Fruit fly (Drosophila melanogaster) whole organism, embryonic: Measurements from ENCODE around the gene woc.
A peak's percentile ranks its signal among the peaks of the same experiment; 100 is the strongest.

Experiments used
- Abd-B ChIP-seq: fragments of 200-800 bp; sonication (Bioruptor generic); optimal IDR thresholded peaks from 2 replicates; lab custom pipeline; 2018; ENCODE audit warnings: missing biosample characterization, mild to moderate bottlenecking, missing genetic modification characterization, moderate library complexity
- Atf-2 ChIP-seq: fragments of 200-800 bp; sonication (Bioruptor generic); optimal IDR thresholded peaks from 2 replicates; lab custom pipeline; 2016; ENCODE audit warnings: missing biosample characterization, missing genetic modification characterization
- Bdp1 ChIP-seq: fragments of 200-800 bp; sonication (Bioruptor generic); optimal IDR thresholded peaks from 3 replicates; lab custom pipeline; 2016; ENCODE audit warnings: missing biosample characterization, missing genetic modification characterization
- CG10543 ChIP-seq: fragments of 200-800 bp; sonication (Bioruptor generic); optimal IDR thresholded peaks from 3 replicates; lab custom pipeline; 2017; ENCODE audit warnings: missing biosample characterization, mild to moderate bottlenecking, missing genetic modification characterization, moderate library complexity
- CG13775 ChIP-seq: fragments of 200-800 bp; sonication (Bioruptor generic); optimal IDR thresholded peaks from 3 replicates; lab custom pipeline; 2017; ENCODE audit warnings: missing biosample characterization, mild to moderate bottlenecking, missing genetic modification characterization
- CG14710 ChIP-seq: fragments of 200-800 bp; sonication (Bioruptor generic); optimal IDR thresholded peaks from 3 replicates; lab custom pipeline; 2019; ENCODE audit warnings: missing biosample characterization, mild to moderate bottlenecking, missing genetic modification characterization, moderate library complexity
- CG14965 ChIP-seq: fragments of 200-800 bp; sonication (Bioruptor generic); optimal IDR thresholded peaks from 2 replicates; lab custom pipeline; 2016; ENCODE audit warnings: missing biosample characterization, missing genetic modification characterization, borderline replicate concordance
- CG16815 ChIP-seq: fragments of 200-800 bp; sonication (Bioruptor generic); optimal IDR thresholded peaks from 3 replicates; lab custom pipeline; 2017; ENCODE audit warnings: missing biosample characterization, mild to moderate bottlenecking, missing genetic modification characterization
- CG17328 ChIP-seq: fragments of 200-800 bp; sonication (Bioruptor generic); IDR thresholded peaks from 2 replicates; pipeline ENCODE4 v1.3.6; 2022; ENCODE audit warnings: missing biosample characterization, missing genetic modification characterization
- CG18476 ChIP-seq: fragments of 200-800 bp; sonication (Bioruptor generic); optimal IDR thresholded peaks from 2 replicates; lab custom pipeline; 2016; ENCODE audit warnings: missing biosample characterization, mild to moderate bottlenecking, missing genetic modification characterization
- CG3838 ChIP-seq: fragments of 200-800 bp; sonication (Bioruptor generic); optimal IDR thresholded peaks from 3 replicates; lab custom pipeline; 2016; ENCODE audit warnings: missing biosample characterization, missing genetic modification characterization
- CG4617 ChIP-seq: fragments of 200-800 bp; sonication (Bioruptor generic); optimal IDR thresholded peaks from 3 replicates; lab custom pipeline; 2016; ENCODE audit warnings: missing biosample characterization, missing genetic modification characterization, borderline replicate concordance
- CG6175 ChIP-seq: fragments of 200-800 bp; sonication (Bioruptor generic); IDR thresholded peaks from 3 replicates; pipeline ENCODE4 v1.3.6; 2022; ENCODE audit warnings: missing biosample characterization, missing genetic modification characterization
- CG6854 ChIP-seq: fragments of 200-800 bp; sonication (Bioruptor generic); optimal IDR thresholded peaks from 3 replicates; lab custom pipeline; 2017; ENCODE audit warnings: missing biosample characterization, mild to moderate bottlenecking, missing genetic modification characterization
- CG8924 ChIP-seq: fragments of 200-800 bp; optimal IDR thresholded peaks from 3 replicates; lab custom pipeline; 2019; ENCODE audit warnings: missing biosample characterization, mild to moderate bottlenecking, missing genetic modification characterization, moderate library complexity
- Dll ChIP-seq: fragments of 200-800 bp; sonication (Bioruptor generic); IDR thresholded peaks from 4 replicates; pipeline ENCODE4 v1.3.6; 2022; ENCODE audit warnings: missing biosample characterization, missing genetic modification characterization; ENCODE audit not compliant: partially characterized antibody
- ERR ChIP-seq: fragments of 200-800 bp; sonication (Bioruptor generic); optimal IDR thresholded peaks from 2 replicates; lab custom pipeline; 2016; ENCODE audit warnings: missing biosample characterization, missing genetic modification characterization
- GATAe ChIP-seq: fragments of 200-800 bp; sonication (Bioruptor generic); conservative IDR thresholded peaks from 2 replicates; pipeline ENCODE4 v1.3.6; 2022; ENCODE audit warnings: missing biosample characterization, missing genetic modification characterization
- Gsc ChIP-seq: fragments of 200-800 bp; sonication (Bioruptor generic); IDR thresholded peaks from 2 replicates; pipeline ENCODE4 v1.3.6; 2022; ENCODE audit warnings: missing biosample characterization, missing genetic modification characterization
- HmgZ ChIP-seq: fragments of 200-800 bp; sonication (Bioruptor generic); optimal IDR thresholded peaks from 2 replicates; lab custom pipeline; 2018; ENCODE audit warnings: missing biosample characterization, mild to moderate bottlenecking, missing genetic modification characterization
- Hr39 ChIP-seq: fragments of >200 bp; optimal IDR thresholded peaks from 2 replicates; lab custom pipeline; 2017
- MTF-1 ChIP-seq: fragments of 200-800 bp; sonication (Bioruptor generic); optimal IDR thresholded peaks from 2 replicates; lab custom pipeline; 2018; ENCODE audit warnings: missing biosample characterization, mild to moderate bottlenecking, missing genetic modification characterization, borderline replicate concordance
- NK7.1 ChIP-seq: fragments of 200-800 bp; sonication (Bioruptor generic); optimal IDR thresholded peaks from 3 replicates; lab custom pipeline; 2016; ENCODE audit warnings: missing biosample characterization, missing genetic modification characterization
- Oli ChIP-seq: fragments of 200-800 bp; sonication (Bioruptor generic); optimal IDR thresholded peaks from 2 replicates; lab custom pipeline; 2018; ENCODE audit warnings: missing biosample characterization, mild to moderate bottlenecking, missing genetic modification characterization, moderate library complexity
- Side ChIP-seq: fragments of 200-800 bp; sonication (Bioruptor generic); optimal IDR thresholded peaks from 2 replicates; lab custom pipeline; 2016; ENCODE audit warnings: missing biosample characterization, missing genetic modification characterization
- Sox102F ChIP-seq: fragments of 200-800 bp; sonication (Bioruptor generic); optimal IDR thresholded peaks from 2 replicates; lab custom pipeline; 2018; ENCODE audit warnings: missing biosample characterization, mild to moderate bottlenecking, missing genetic modification characterization, moderate library complexity
- Spps ChIP-seq: fragments of 200-800 bp; sonication (Bioruptor generic); optimal IDR thresholded peaks from 2 replicates; lab custom pipeline; 2018; ENCODE audit warnings: missing biosample characterization, mild to moderate bottlenecking, missing genetic modification characterization
- Sry-β ChIP-seq: fragments of 200-800 bp; sonication (Bioruptor generic); optimal IDR thresholded peaks from 2 replicates; lab custom pipeline; 2018; ENCODE audit warnings: missing biosample characterization, mild to moderate bottlenecking, missing genetic modification characterization, moderate library complexity
- amos ChIP-seq: fragments of 200-800 bp; sonication (Bioruptor generic); IDR thresholded peaks from 2 replicates; pipeline ENCODE4 v1.3.6; 2022; ENCODE audit warnings: missing biosample characterization, missing genetic modification characterization; ENCODE audit not compliant: partially characterized antibody
- ara ChIP-seq: fragments of 200-800 bp; sonication (Bioruptor generic); IDR thresholded peaks from 2 replicates; pipeline ENCODE4 v1.3.6; 2022; ENCODE audit warnings: missing biosample characterization, missing genetic modification characterization
- chn ChIP-seq: fragments of 200-800 bp; sonication (Bioruptor generic); optimal IDR thresholded peaks from 2 replicates; lab custom pipeline; 2016; ENCODE audit warnings: missing biosample characterization, missing genetic modification characterization
- dati ChIP-seq: fragments of 200-800 bp; sonication (Bioruptor generic); IDR thresholded peaks from 2 replicates; pipeline ENCODE4 v1.3.6; 2022; ENCODE audit warnings: missing biosample characterization, missing genetic modification characterization
- dmrt11E ChIP-seq: fragments of 200-800 bp; sonication (Bioruptor generic); optimal IDR thresholded peaks from 3 replicates; lab custom pipeline; 2018; ENCODE audit warnings: missing biosample characterization, mild to moderate bottlenecking, missing genetic modification characterization, moderate library complexity
- fd96Cb ChIP-seq: fragments of 200-800 bp; sonication (Bioruptor generic); optimal IDR thresholded peaks from 2 replicates; lab custom pipeline; 2018; ENCODE audit warnings: missing biosample characterization, mild to moderate bottlenecking, missing genetic modification characterization, moderate library complexity
- fu2 ChIP-seq: fragments of 200-800 bp; sonication (Bioruptor generic); optimal IDR thresholded peaks from 2 replicates; lab custom pipeline; 2016; ENCODE audit warnings: missing biosample characterization, missing genetic modification characterization
- gcm ChIP-seq: fragments of 200-800 bp; sonication (Bioruptor generic); optimal IDR thresholded peaks from 2 replicates; lab custom pipeline; 2019; ENCODE audit warnings: missing biosample characterization, mild to moderate bottlenecking, missing genetic modification characterization, moderate library complexity
- lov ChIP-seq, 2 experiments: fragments of 200-800 bp in 1 of 2; fragments of >200 bp in 1 of 2; sonication (Bioruptor generic) in 1 of 2; IDR thresholded peaks in 1 of 2; optimal IDR thresholded peaks in 1 of 2; 2 replicates in 1 of 2; 3 replicates in 1 of 2; pipeline versions ENCODE4 v1.3.6 to Lab custom; 2017 to 2022; ENCODE audit warnings: missing biosample characterization in 1 of 2, missing genetic modification characterization in 1 of 2
- mld ChIP-seq: fragments of 200-800 bp; sonication (Bioruptor generic); IDR thresholded peaks from 3 replicates; pipeline ENCODE4 v1.3.6; 2022; ENCODE audit warnings: missing biosample characterization, missing genetic modification characterization; ENCODE audit not compliant: partially characterized antibody
- peb ChIP-seq: fragments of 200-800 bp; sonication (Bioruptor generic); IDR thresholded peaks from 2 replicates; pipeline ENCODE4 v1.3.6; 2022; ENCODE audit warnings: missing biosample characterization, missing genetic modification characterization
- pros ChIP-seq: fragments of 200-800 bp; sonication (Bioruptor generic); optimal IDR thresholded peaks from 3 replicates; lab custom pipeline; 2019; ENCODE audit warnings: missing biosample characterization, mild to moderate bottlenecking, missing genetic modification characterization, moderate library complexity
- run ChIP-seq: fragments of 200-800 bp; sonication (Bioruptor generic); optimal IDR thresholded peaks from 3 replicates; lab custom pipeline; 2018; ENCODE audit warnings: missing biosample characterization, mild to moderate bottlenecking, missing genetic modification characterization
- scrt ChIP-seq: fragments of 200-800 bp; sonication (Bioruptor generic); optimal IDR thresholded peaks from 2 replicates; lab custom pipeline; 2018; ENCODE audit warnings: missing biosample characterization, mild to moderate bottlenecking, missing genetic modification characterization, moderate library complexity
- tap ChIP-seq: fragments of 200-800 bp; optimal IDR thresholded peaks from 3 replicates; lab custom pipeline; 2019; ENCODE audit warnings: missing biosample characterization, mild to moderate bottlenecking, missing genetic modification characterization, moderate library complexity
- tup ChIP-seq: fragments of 200-800 bp; sonication (Bioruptor generic); optimal IDR thresholded peaks from 2 replicates; lab custom pipeline; 2016; ENCODE audit warnings: missing biosample characterization, mild to moderate bottlenecking, missing genetic modification characterization, moderate library complexity
- unc-4 ChIP-seq: fragments of 200-800 bp; sonication (Bioruptor generic); IDR thresholded peaks from 2 replicates; pipeline ENCODE4 v1.3.6; 2022; ENCODE audit warnings: missing biosample characterization, missing genetic modification characterization; ENCODE audit not compliant: partially characterized antibody
- wek ChIP-seq: fragments of 200-800 bp; sonication (Bioruptor generic); optimal IDR thresholded peaks from 3 replicates; lab custom pipeline; 2018; ENCODE audit warnings: missing biosample characterization, mild to moderate bottlenecking, missing genetic modification characterization, moderate library complexity
- zfh1 ChIP-seq: fragments of 200-800 bp; sonication (Bioruptor generic); IDR thresholded peaks from 3 replicates; pipeline ENCODE4 v1.3.6; 2022; ENCODE audit warnings: missing biosample characterization, missing genetic modification characterization

Gene woc

DNA sequence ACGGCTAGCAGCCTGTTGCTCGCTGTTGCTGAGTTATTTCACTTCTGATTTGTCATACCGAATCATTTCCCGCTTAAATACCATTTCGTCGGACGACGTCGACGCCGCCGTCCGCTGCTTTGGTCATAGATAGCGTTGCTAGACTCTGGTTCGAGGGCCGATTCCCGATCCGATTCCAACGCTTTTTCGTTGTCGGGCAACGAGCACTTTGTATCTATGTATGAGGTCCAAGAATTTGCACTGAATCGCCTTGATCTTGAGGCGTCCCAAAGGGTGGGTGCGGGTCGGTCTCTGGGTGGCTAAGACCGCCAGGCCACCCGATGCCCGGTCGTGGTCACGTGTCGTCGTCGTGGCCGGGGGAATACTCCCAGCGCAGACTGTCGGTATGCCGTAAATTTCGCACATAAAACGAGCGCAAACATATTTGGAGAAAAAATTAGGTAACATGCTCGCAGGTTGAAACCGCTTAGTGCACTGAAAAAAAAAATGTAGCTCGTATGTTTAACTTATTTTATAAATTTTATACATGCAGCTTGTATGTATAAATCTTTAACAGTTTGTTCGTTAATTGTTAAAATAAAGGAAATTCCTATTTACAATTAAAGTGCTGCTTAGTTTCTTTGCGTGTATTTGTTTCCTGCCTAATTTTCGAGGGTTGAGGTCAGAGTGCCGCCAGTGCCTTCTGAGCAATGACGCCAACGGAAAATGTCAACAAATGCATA is 28.5 kb upstream of the woc start, which contains the start of gene CG3348 (continued):
- TF ChIP-seq CG3838 (no peak), unc-4 (GFP tag; lab: Robert Waterston, UW) (no peak), CG4617 (GFP tag; lab: Kevin White, UChicago) (no peak), tup (peak; percentile 20), CG17328 (peak; percentile 71), lov (optimal IDR thresholded peaks at IDR 0.05; lab: Kevin White, UChicago) (no peak), lov (GFP tag; IDR thresholded peaks at IDR 0.05; lab: Robert Waterston, UW) (no peak), HmgZ (peak; percentile 75), peb (GFP tag; lab: Robert Waterston, UW) (no peak), Abd-B (GFP tag; lab: Kevin White, UChicago) (peak; percentile 57), NK7.1 (GFP tag; lab: Kevin White, UChicago) (peak; percentile 34), CG10543 (GFP tag; lab: Kevin White, UChicago) (peak; percentile 12), MTF-1 (no peak), Side (GFP tag; lab: Kevin White, UChicago) (peak; percentile 61), chn (peak; percentile 4), tap (tag; lab: Kevin White, UChicago) (peak; percentile 48), CG13775 (peak; percentile 73), Bdp1 (GFP tag; lab: Kevin White, UChicago) (peak; percentile 40), wek (GFP tag; lab: Kevin White, UChicago) (no peak), Sox102F (peak; percentile 73), amos (GFP tag; lab: Robert Waterston, UW) (no peak), CG6175 (GFP tag; lab: Robert Waterston, UW) (0 out of 3 replicates have a peak, but pooled peaks have one; percentile 22), Atf-2 (GFP tag; lab: Kevin White, UChicago) (peak; percentile 38), Sry-β (GFP tag; lab: Kevin White, UChicago) (no peak), gcm (GFP tag; lab: Kevin White, UChicago) (peak; percentile 48), mld (no peak), dmrt11E (tag; lab: Kevin White, UChicago) (peak; percentile 51), Hr39 (lab: Kevin White, UChicago) (no peak), dati (GFP tag; lab: Robert Waterston, UW) (peak; percentile 34; the same call in 1 of the 2 replicates), CG14965 (GFP tag; lab: Kevin White, UChicago) (peak; percentile 16), run (no peak), CG8924 (tag; lab: Kevin White, UChicago) (peak; percentile 62), ERR (GFP tag; lab: Kevin White, UChicago) (peak; percentile 42), CG14710 (tag; lab: Kevin White, UChicago) (peak; percentile 44), pros (GFP tag; lab: Kevin White, UChicago) (no peak), Spps (no peak), ara (peak; percentile 45; the same call in 1 of the 2 replicates), CG16815 (GFP tag; lab: Kevin White, UChicago) (peak; percentile 64), CG6854 (GFP tag; lab: Kevin White, UChicago) (peak; percentile 41), zfh1 (GFP tag; lab: Robert Waterston, UW) (peak; percentile 83), scrt (peak; percentile 73), GATAe (peak; percentile 31), fu2 (GFP tag; lab: Kevin White, UChicago) (peak; percentile 43), CG18476 (GFP tag; lab: Kevin White, UChicago) (peak; percentile 66), Dll (GFP tag; lab: Robert Waterston, UW) (no peak), Oli (peak; percentile 48), Gsc (no peak), fd96Cb (tag; lab: Kevin White, UChicago) (peak; percentile 41)
